Fruit fly (Drosophila melanogaster) whole organism: ENCODE results near the gene Adi1.

ENCODE experiments used
- CG8478 ChIP-seq: fragments of >200 bp; optimal IDR thresholded peaks from 2 replicates; lab custom pipeline; 2018; ENCODE audit warnings: inconsistent platforms
- pan ChIP-seq: fragments of >200 bp; optimal IDR thresholded peaks from 2 replicates; lab custom pipeline; 2017
- psq ChIP-seq: fragments of >200 bp; optimal IDR thresholded peaks from 2 replicates; lab custom pipeline; 2017

DNA sequence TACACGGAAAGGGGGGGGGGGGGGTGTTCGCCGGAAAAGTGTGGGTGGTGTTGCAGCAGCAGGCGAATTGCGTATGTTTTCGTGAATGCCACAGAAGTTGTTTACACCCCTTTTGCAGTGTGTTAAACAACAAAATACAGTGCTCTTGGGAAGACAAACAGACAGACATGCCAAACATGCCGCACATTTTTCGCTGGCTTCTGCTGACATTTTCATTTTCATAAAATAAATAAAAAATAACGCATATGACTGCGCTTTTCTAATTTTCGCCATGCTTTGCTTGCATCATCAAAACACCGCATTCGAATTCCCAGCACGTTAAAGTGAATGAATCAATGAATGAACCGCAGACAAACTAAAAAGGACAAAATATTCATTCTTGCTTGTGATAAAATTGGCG is 11.9 kb upstream of the Adi1 start:
- no peak for TF ChIP-seq pan (lab: Kevin White, UChicago)
- TF ChIP-seq CG8478 (lab: Kevin White, UChicago) = no peak
- no peak for TF ChIP-seq psq (lab: Kevin White, UChicago)
